Worm (Caenorhabditis elegans) whole organism, early embryonic: ENCODE measurements around the gene mrpl-55.

ENCODE experiments used
- F13C5.2 ChIP-seq: sonication (generic microtip); optimal IDR thresholded peaks from 2 replicates; lab custom pipeline; 2017; ENCODE audit warnings: mild to moderate bottlenecking, missing genetic modification characterization, inconsistent platforms, missing compliant biosample characterization
- ama-1 ChIP-seq: fragments of 150-350 bp; optimal IDR thresholded peaks from 2 replicates; lab custom pipeline; 2014
- ceh-13 ChIP-seq: fragments of 200-800 bp; sonication (Bioruptor generic); optimal IDR thresholded peaks from 2 replicates; lab custom pipeline; 2018; ENCODE audit warnings: mild to moderate bottlenecking, missing genetic modification characterization, missing compliant biosample characterization
- ceh-36 ChIP-seq: sonication (generic microtip); optimal IDR thresholded peaks from 2 replicates; lab custom pipeline; 2016; ENCODE audit warnings: missing genetic modification characterization, inconsistent platforms, missing compliant biosample characterization
- ets-7 ChIP-seq: sonication (generic microtip); optimal IDR thresholded peaks from 2 replicates; lab custom pipeline; 2016; ENCODE audit warnings: missing genotype, missing genetic modification characterization, missing compliant biosample characterization
- flt-1 ChIP-seq: fragments of 200-800 bp; sonication (Bioruptor generic); IDR thresholded peaks from 2 replicates; pipeline ENCODE4 v1.3.6; 2022; ENCODE audit warnings: missing genetic modification characterization, missing compliant biosample characterization
- hmg-4 ChIP-seq: fragments of 200-800 bp; sonication (Bioruptor generic); optimal IDR thresholded peaks from 2 replicates; lab custom pipeline; 2018; ENCODE audit warnings: mild to moderate bottlenecking, missing genetic modification characterization, missing compliant biosample characterization
- hnd-1 ChIP-seq: sonication (generic microtip); optimal IDR thresholded peaks from 2 replicates; lab custom pipeline; 2016; ENCODE audit warnings: missing genetic modification characterization, missing compliant biosample characterization
- scrt-1 ChIP-seq: fragments of 200-800 bp; sonication (Bioruptor generic); IDR thresholded peaks from 2 replicates; pipeline ENCODE4 v1.3.6; 2022; ENCODE audit warnings: missing genetic modification characterization, missing compliant biosample characterization

DNA sequence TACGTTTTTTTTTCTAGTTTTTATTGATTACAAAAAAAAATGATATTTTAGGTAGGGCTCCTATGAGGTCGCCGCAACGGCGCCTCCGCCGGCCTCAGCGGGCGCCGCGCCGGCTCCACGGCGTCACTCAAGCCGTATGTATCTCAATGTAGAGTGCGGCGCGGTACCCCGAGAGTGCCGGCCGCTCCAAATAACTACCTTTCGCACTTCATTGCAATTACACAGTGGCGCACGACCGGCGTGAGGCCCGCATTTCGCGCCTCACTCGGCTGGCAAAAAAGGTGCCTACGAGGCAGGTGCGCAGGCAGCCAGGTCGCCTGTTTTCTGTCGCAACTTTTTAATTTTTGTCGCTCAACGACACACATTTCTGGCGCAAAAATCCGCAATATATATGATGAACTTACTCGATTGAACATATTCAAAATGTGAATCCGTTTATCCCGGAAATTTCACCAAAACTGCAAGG, 16.9 kb downstream of the mrpl-55 start, which contains the start of gene M04G7.2:
- TF ChIP-seq F13C5.2 (tag; lab: Kevin White, UChicago) (no peak), ets-7 (tag; lab: Kevin White, UChicago) (no peak), ama-1 (lab: Kevin White, UChicago) (no peak), hmg-4 (no peak), flt-1 (no peak), hnd-1 (tag; lab: Kevin White, UChicago) (no peak), ceh-36 (tag; lab: Kevin White, UChicago) (no peak), scrt-1 (no peak), ceh-13 (GFP tag; lab: Kevin White, UChicago) (no peak)
